Fruit fly (Drosophila melanogaster): Measurements from ENCODE around the gene CG5860.

DNA sequence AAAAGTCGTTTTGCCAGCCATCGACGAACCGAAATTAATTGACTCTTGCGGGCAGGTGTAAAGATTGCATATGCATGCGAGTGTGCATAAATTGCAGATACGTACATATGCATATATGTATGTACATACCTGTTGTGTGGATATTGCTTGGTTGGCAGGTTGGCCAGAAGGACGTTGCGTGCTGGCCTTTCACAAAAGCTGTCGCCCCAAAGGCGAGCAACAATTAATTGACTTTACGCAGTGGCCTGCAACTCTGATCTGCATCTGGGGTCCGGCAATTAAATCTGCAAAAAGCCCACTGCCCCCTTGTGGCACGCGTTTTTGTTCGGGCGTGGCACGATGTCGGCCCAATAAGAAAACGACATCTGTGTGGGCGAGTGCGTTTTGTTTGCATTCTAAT is 23.7 kb downstream of the CG5860 start:
- TF ChIP-seq usp (GFP tag; optimal IDR thresholded peaks at IDR 0.05) (no peak), psq (optimal IDR thresholded peaks at IDR 0.05) (no peak)

Data from whole organism.